Worm (Caenorhabditis elegans): ENCODE data around the gene C24H12.6.

ce11 chrII:388533-388932, 30.1 kb downstream of the C24H12.6 start, which contains the start of gene nstp-4:
- TF ChIP-seq T23F11.4 (GFP tag; optimal IDR thresholded peaks at IDR 0.05) (no peak), unc-55 (GFP tag; optimal IDR thresholded peaks at IDR 0.05) (no peak)

Measured in whole organism, late embryonic.